Worm (Caenorhabditis elegans): ENCODE measurements around the gene tmem-131.

The tmem-131 gene

ce11 chrIII:5042112-5042511 is 44.2 kb upstream of the tmem-131 start, which contains the start of gene nlp-43:
TSS of gene nlp-43 (plus strand) at chrIII:5042412.
- TF ChIP-seq attf-6 (GFP tag; IDR thresholded peaks at IDR 0.05), result no peak
- no peak for TF ChIP-seq mes-4 (tag; optimal IDR thresholded peaks at IDR 0.05)
- no peak for TF ChIP-seq snpc-1.3 (tag; optimal IDR thresholded peaks at IDR 0.05; ENCODE audit: insufficient read depth)
- no peak for TF ChIP-seq tbx-9 (tag; optimal IDR thresholded peaks at IDR 0.05; ENCODE audit: borderline replicate concordance)
- no peak for TF ChIP-seq zfh-2 (GFP tag; conservative IDR thresholded peaks at IDR 0.05)
- no peak for TF ChIP-seq akir-1 (GFP tag; optimal IDR thresholded peaks at IDR 0.05)
- TF ChIP-seq B0336.3 (GFP tag; IDR thresholded peaks at IDR 0.05), result no peak
- TF ChIP-seq die-1 (tag; optimal IDR thresholded peaks at IDR 0.05), result no peak
- no peak for TF ChIP-seq aptf-3 (GFP tag; IDR thresholded peaks at IDR 0.05)
- no peak for TF ChIP-seq ceh-100 (GFP tag; IDR thresholded peaks at IDR 0.05)
- no peak for TF ChIP-seq pbrm-1 (GFP tag; IDR thresholded peaks at IDR 0.05)

- TF ChIP-seq akir-1 (GFP tag; optimal IDR thresholded peaks at IDR 0.05) (no peak), mcd-1 (GFP tag; IDR thresholded peaks at IDR 0.05) (no peak), hlh-26 (GFP tag; conservative IDR thresholded peaks at IDR 0.05) (no peak), ceh-100 (GFP tag; IDR thresholded peaks at IDR 0.05) (no peak), rcor-1 (GFP tag; IDR thresholded peaks at IDR 0.05) (no peak), madf-8 (GFP tag; conservative IDR thresholded peaks at IDR 0.05) (no peak), nhr-27 (tag; optimal IDR thresholded peaks at IDR 0.05) (no peak), attf-3 (GFP tag; conservative IDR thresholded peaks at IDR 0.05) (no peak), chd-7 (tag; optimal IDR thresholded peaks at IDR 0.05) (no peak), nhr-179 (tag; optimal IDR thresholded peaks at IDR 0.05) (no peak)
Measured at ce11 chrIII:5036158-5036557, 38.2 kb upstream of the tmem-131 start, which contains the start of gene C45G9.6. TSS of gene C45G9.6 (plus strand) at chrIII:5036458.

- TF ChIP-seq ceh-40 (GFP tag; IDR thresholded peaks at IDR 0.05) (0 out of 2 replicates have a peak, but pooled peaks have one; percentile 49), dox-1 (GFP tag; IDR thresholded peaks at IDR 0.05) (peak; percentile 98), fkh-3 (tag; optimal IDR thresholded peaks at IDR 0.05) (peak; percentile 64), tlf-1 (GFP tag; optimal IDR thresholded peaks at IDR 0.05) (peak; percentile 60), egrh-3 (GFP tag; IDR thresholded peaks at IDR 0.05) (peak; percentile 84), attf-5 (GFP tag; optimal IDR thresholded peaks at IDR 0.05) (peak; percentile 71), hlh-12 (tag; optimal IDR thresholded peaks at IDR 0.05) (peak; percentile 8), snpc-4 (GFP tag; optimal IDR thresholded peaks at IDR 0.05) (peak; percentile 46), snpc-4 (tag; optimal IDR thresholded peaks at IDR 0.05) (peak in 1 of 4 experiments; percentile 64), ztf-18 (tag; optimal IDR thresholded peaks at IDR 0.05) (peak; percentile 87), F33H1.4 (GFP tag; IDR thresholded peaks at IDR 0.05) (peak; percentile 71), F10E7.11 (tag; optimal IDR thresholded peaks at IDR 0.05) (peak; percentile 67), aptf-3 (GFP tag; IDR thresholded peaks at IDR 0.05) (peak; percentile 79; the same call in 1 of the 2 replicates), B0261.1 (tag; optimal IDR thresholded peaks at IDR 0.05) (peak; percentile 79), let-607 (tag; optimal IDR thresholded peaks at IDR 0.05) (peak in 1 of 2 experiments; percentile 59), nhr-80 (tag; optimal IDR thresholded peaks at IDR 0.05) (peak; percentile 89), C06A6.2 (GFP tag; conservative IDR thresholded peaks at IDR 0.05) (peak; percentile 72; the same call in 1 of the 2 replicates), lin-40 (tag; optimal IDR thresholded peaks at IDR 0.05) (peak; percentile 91), rpc-1 (optimal IDR thresholded peaks at IDR 0.05) (peak; percentile 71), rpc-1 (tag; optimal IDR thresholded peaks at IDR 0.05) (peak; percentile 63), rcor-1 (GFP tag; IDR thresholded peaks at IDR 0.05) (peak; percentile 93), T07F8.4 (tag; optimal IDR thresholded peaks at IDR 0.05) (peak; percentile 69), rec-8 (tag; optimal IDR thresholded peaks at IDR 0.05) (peak; percentile 5 to 22), hmg-1.2 (GFP tag; IDR thresholded peaks at IDR 0.05) (peak; percentile 80), somi-1 (GFP tag; optimal IDR thresholded peaks at IDR 0.05) (peak; percentile 55), K11D2.4 (GFP tag; IDR thresholded peaks at IDR 0.05) (peak; percentile 87), egl-18 (GFP tag; IDR thresholded peaks at IDR 0.05) (0 out of 2 replicates have a peak, but pooled peaks have one; percentile 58), attf-3 (GFP tag; conservative IDR thresholded peaks at IDR 0.05) (peak; percentile 57), F49E8.2 (tag; optimal IDR thresholded peaks at IDR 0.05; ENCODE audit: insufficient read depth) (peak; percentile 9)
Measured at ce11 chrIII:5031375-5031836, 33.4 kb upstream of the tmem-131 start.
